Worm (Caenorhabditis elegans) whole organism, L4 larva: Measurements from ENCODE around the gene Y113G7B.11.

Source experiments
- fkh-10 ChIP-seq: fragments of 150-350 bp; optimal IDR thresholded peaks from 2 replicates; lab custom pipeline; 2014; ENCODE audit warnings: missing biosample characterization, missing genetic modification reagents, missing genetic modification characterization
- ztf-11 ChIP-seq: fragments of 150-350 bp; optimal IDR thresholded peaks from 2 replicates; lab custom pipeline; 2014; ENCODE audit warnings: missing biosample characterization, missing genetic modification characterization

DNA sequence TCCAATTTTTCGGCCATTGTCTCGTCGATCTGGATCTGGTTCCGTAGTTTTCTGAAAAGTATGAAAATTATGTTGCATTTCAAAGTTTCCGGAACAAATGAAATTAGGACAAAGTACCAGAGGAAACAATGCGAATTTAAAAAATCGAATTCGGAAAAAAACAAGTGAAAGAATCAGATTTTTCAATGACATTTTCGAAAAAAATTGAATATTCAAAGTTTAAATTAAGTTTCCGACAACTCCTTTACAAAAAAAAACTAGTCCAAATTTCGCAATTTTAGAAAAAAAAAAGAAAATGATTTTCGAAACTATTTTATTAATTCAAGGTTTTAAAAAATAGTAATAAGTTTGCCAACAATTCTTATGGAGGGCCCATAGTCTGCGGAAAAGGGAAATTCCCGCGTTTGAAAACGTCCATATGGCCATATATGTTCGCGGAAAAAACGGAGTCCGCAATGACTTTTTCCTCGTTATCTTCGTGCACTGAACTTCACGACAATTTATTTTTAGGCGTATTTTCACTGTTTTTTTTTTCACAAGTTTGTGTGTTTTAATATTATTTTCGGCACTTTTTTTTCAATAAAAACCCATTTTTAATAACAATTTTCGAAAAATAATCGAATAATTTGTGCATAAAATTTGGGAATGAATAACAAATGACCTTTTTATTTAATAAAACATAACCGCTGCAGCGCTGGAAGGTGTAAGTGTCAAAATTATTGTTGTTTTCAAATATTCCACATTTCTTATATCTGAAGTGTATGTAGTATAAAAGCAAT lies 22.8 kb downstream of the Y113G7B.11 start, which contains the start of the genes fbxa-115 and Y113G7B.27:
- TF ChIP-seq fkh-10 (GFP tag; lab: Kevin White, UChicago) = no peak
- no peak for TF ChIP-seq ztf-11 (tag; lab: Kevin White, UChicago)
